Worm (Caenorhabditis elegans): ENCODE measurements around the gene srab-23.

The srab-23 gene

DNA sequence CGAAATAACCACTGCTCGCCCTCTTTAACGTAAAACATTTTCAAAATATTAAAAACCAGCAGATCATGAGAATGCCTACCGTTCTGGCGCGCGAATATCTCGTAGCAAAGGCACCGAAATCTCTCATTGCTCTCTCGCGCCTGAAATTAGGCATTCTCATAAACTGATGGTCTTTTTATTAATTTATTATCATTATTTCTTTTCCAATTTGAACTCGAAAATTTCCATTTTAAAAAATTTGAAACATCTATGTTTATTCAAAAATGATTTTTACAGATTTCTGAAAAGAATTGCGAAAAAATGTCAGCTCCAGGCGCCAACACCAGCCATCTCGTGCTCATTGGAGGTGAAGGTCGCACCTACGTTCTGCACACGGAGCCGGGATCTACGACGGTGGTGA, 5.6 kb downstream of the srab-23 start, which contains the start of gene F59A7.12:
TSS of gene F59A7.12 (plus strand) at position 301 of the 400 bp plus-strand sequence.
- TF ChIP-seq T22C8.4 (GFP tag; IDR thresholded peaks at IDR 0.05) (no peak), cog-1 (tag; optimal IDR thresholded peaks at IDR 0.05) (no peak), tab-1 (GFP tag; IDR thresholded peaks at IDR 0.05) (no peak)

DNA sequence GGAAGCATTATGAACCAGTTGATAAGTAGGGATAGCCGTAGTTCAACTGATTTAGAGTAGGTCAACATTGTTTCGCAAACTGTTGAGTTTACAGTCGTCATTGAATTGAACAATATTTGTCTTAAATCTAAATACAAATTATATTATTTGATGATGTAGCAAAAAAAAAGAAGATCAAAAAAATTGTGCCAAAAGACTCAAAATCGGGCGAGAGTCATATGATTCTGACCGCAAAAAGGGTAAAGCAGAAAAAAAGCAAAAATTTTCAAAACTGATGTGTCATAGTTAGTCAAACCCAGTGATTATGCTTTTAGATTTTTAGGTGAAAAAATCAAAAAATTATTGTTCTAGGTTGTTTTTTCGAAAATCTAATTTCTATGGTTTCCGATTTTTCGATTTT, 7.7 kb downstream of the srab-23 start, which contains the start of gene srab-13:
TSS of gene srab-13 (minus strand) at position 101 of the 400 bp plus-strand sequence.
- no peak for TF ChIP-seq klf-2 (GFP tag; conservative IDR thresholded peaks at IDR 0.05)
- no peak for TF ChIP-seq ztf-29 (GFP tag; IDR thresholded peaks at IDR 0.05)
- no peak for TF ChIP-seq flt-1 (GFP tag; IDR thresholded peaks at IDR 0.05)
- no peak for TF ChIP-seq ref-1 (GFP tag; conservative IDR thresholded peaks at IDR 0.05)
- TF ChIP-seq cog-1 (tag; optimal IDR thresholded peaks at IDR 0.05): no peak
- TF ChIP-seq tab-1 (GFP tag; IDR thresholded peaks at IDR 0.05): no peak
- TF ChIP-seq med-1 (GFP tag; optimal IDR thresholded peaks at IDR 0.05; ENCODE audit: insufficient read depth): no peak
- no peak for TF ChIP-seq T22C8.4 (GFP tag; IDR thresholded peaks at IDR 0.05)

- TF ChIP-seq flt-1 (GFP tag; IDR thresholded peaks at IDR 0.05) (no peak), ref-1 (GFP tag; conservative IDR thresholded peaks at IDR 0.05) (no peak), cog-1 (tag; optimal IDR thresholded peaks at IDR 0.05) (no peak), T22C8.4 (GFP tag; IDR thresholded peaks at IDR 0.05) (no peak), ztf-29 (GFP tag; IDR thresholded peaks at IDR 0.05) (no peak), med-1 (GFP tag; optimal IDR thresholded peaks at IDR 0.05; ENCODE audit: insufficient read depth) (no peak)
These were observed 13.1 kb downstream of the srab-23 start, which contains the start of gene F59A7.5 for ce11 chrV:2022374-2022773. F59A7.5 (plus strand) TSS chrV:2022674.

- TF ChIP-seq med-1 (GFP tag; optimal IDR thresholded peaks at IDR 0.05; ENCODE audit: insufficient read depth) (no peak), T22C8.4 (GFP tag; IDR thresholded peaks at IDR 0.05) (no peak), ztf-23 (GFP tag; IDR thresholded peaks at IDR 0.05) (no peak), ref-1 (GFP tag; conservative IDR thresholded peaks at IDR 0.05) (no peak), ztf-29 (GFP tag; IDR thresholded peaks at IDR 0.05) (no peak), flt-1 (GFP tag; IDR thresholded peaks at IDR 0.05) (no peak)
These were observed 14.2 kb downstream of the srab-23 start for ce11 chrV:2021283-2021682.

DNA sequence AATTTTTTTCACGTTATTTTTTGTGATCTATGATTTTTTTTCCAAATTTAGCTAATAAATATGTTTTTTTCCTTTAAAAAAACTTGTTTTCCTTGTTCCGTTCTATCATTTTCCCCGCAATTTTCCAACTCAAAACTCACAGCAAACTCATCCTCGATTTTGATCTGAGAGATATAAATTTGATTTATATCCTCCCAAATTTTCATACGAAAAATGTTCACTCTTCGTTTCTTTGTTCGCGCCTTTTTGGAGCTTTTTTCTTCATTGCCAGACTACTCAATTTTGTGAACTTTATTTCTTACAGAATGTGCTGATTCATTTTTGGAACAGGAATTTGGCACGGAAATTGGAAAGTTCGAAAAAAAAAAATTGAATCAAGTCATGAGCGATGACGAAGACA, 16.8 kb downstream of the srab-23 start, which contains the start of gene F59A7.14:
TSS of gene F59A7.14 (plus strand) at position 301 of the 400 bp plus-strand sequence.
- TF ChIP-seq T22C8.4 (GFP tag; IDR thresholded peaks at IDR 0.05) (no peak), ztf-23 (GFP tag; IDR thresholded peaks at IDR 0.05) (no peak), med-1 (GFP tag; optimal IDR thresholded peaks at IDR 0.05; ENCODE audit: insufficient read depth) (no peak), tab-1 (GFP tag; IDR thresholded peaks at IDR 0.05) (no peak), flt-1 (GFP tag; IDR thresholded peaks at IDR 0.05) (no peak), ztf-29 (GFP tag; IDR thresholded peaks at IDR 0.05) (no peak), ref-1 (GFP tag; conservative IDR thresholded peaks at IDR 0.05) (no peak), cog-1 (tag; optimal IDR thresholded peaks at IDR 0.05) (no peak), klf-2 (GFP tag; conservative IDR thresholded peaks at IDR 0.05) (no peak)

ce11 chrV:2016428-2016827, 19.0 kb downstream of the srab-23 start, which contains the start of gene F59A7.2:
F59A7.2 (minus strand) TSS chrV:2016528.
- TF ChIP-seq ztf-23 (GFP tag; IDR thresholded peaks at IDR 0.05) (no peak), flt-1 (GFP tag; IDR thresholded peaks at IDR 0.05) (no peak), med-1 (GFP tag; optimal IDR thresholded peaks at IDR 0.05; ENCODE audit: insufficient read depth) (no peak), tab-1 (GFP tag; IDR thresholded peaks at IDR 0.05) (no peak), cog-1 (tag; optimal IDR thresholded peaks at IDR 0.05) (no peak), klf-2 (GFP tag; conservative IDR thresholded peaks at IDR 0.05) (no peak), ref-1 (GFP tag; conservative IDR thresholded peaks at IDR 0.05) (no peak), ztf-29 (GFP tag; IDR thresholded peaks at IDR 0.05) (no peak), T22C8.4 (GFP tag; IDR thresholded peaks at IDR 0.05) (no peak)

DNA sequence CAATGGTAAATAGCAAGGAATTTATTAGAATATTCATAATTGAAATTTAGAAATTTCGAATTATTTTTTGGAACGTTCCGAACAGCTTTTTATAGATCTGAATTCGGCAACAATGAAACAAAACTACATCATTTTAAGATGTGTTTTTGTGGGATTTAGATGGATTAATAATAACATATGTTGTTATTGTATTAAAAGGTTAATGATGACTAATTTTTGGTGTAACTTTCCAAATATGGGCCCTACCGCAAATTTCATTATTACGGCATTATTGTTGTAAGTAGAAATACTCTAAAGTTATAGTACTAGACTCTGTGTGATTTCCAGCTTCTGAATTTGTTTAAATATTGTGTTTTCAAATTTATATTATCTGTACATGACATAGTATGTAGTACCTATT, 21.6 kb downstream of the srab-23 start, which contains the start of gene F59A7.11:
TSS of gene F59A7.11 (minus strand) at position 101 of the 400 bp plus-strand sequence.
- TF ChIP-seq flt-1 (GFP tag; IDR thresholded peaks at IDR 0.05): no peak
- no peak for TF ChIP-seq ztf-29 (GFP tag; IDR thresholded peaks at IDR 0.05)
- no peak for TF ChIP-seq ztf-23 (GFP tag; IDR thresholded peaks at IDR 0.05)
- no peak for TF ChIP-seq klf-2 (GFP tag; conservative IDR thresholded peaks at IDR 0.05)
- TF ChIP-seq med-1 (GFP tag; optimal IDR thresholded peaks at IDR 0.05; ENCODE audit: insufficient read depth): no peak
- TF ChIP-seq T22C8.4 (GFP tag; IDR thresholded peaks at IDR 0.05): no peak
- no peak for TF ChIP-seq ref-1 (GFP tag; conservative IDR thresholded peaks at IDR 0.05)
- TF ChIP-seq tab-1 (GFP tag; IDR thresholded peaks at IDR 0.05): no peak
- TF ChIP-seq cog-1 (tag; optimal IDR thresholded peaks at IDR 0.05): no peak

- no peak for TF ChIP-seq klf-2 (GFP tag; conservative IDR thresholded peaks at IDR 0.05)
- no peak for TF ChIP-seq ref-1 (GFP tag; conservative IDR thresholded peaks at IDR 0.05)
- TF ChIP-seq T22C8.4 (GFP tag; IDR thresholded peaks at IDR 0.05): no peak
- no peak for TF ChIP-seq flt-1 (GFP tag; IDR thresholded peaks at IDR 0.05)
- no peak for TF ChIP-seq cog-1 (tag; optimal IDR thresholded peaks at IDR 0.05)
- TF ChIP-seq ztf-23 (GFP tag; IDR thresholded peaks at IDR 0.05): no peak
- TF ChIP-seq ztf-29 (GFP tag; IDR thresholded peaks at IDR 0.05): no peak
- TF ChIP-seq med-1 (GFP tag; optimal IDR thresholded peaks at IDR 0.05; ENCODE audit: insufficient read depth): no peak
- no peak for TF ChIP-seq tab-1 (GFP tag; IDR thresholded peaks at IDR 0.05)
These were observed 23.7 kb downstream of the srab-23 start, which contains the start of gene F59A7.7 for ce11 chrV:2011777-2012176. F59A7.7 (plus strand) TSS chrV:2012077.

DNA sequence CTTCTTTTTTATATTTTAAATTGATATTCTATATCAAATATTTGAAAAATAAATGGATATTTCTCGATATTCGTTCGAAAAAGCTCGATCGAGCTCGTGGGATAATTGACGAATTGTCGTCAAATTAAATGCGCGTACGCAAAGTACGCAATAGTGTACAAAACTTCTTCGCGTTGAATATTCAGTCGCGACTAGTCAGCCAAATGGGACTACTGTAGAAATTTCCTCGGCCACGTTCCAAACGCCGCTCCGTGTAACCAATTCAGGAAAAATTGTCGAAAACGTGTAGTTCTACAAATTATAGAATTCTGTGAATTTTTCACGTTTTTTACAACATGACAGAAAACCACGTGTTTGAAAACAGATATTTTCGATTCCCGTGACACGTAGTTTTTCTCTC, 27.0 kb downstream of the srab-23 start:
- no peak for TF ChIP-seq ref-1 (GFP tag; conservative IDR thresholded peaks at IDR 0.05)
- TF ChIP-seq flt-1 (GFP tag; IDR thresholded peaks at IDR 0.05): no peak
- TF ChIP-seq ztf-23 (GFP tag; IDR thresholded peaks at IDR 0.05): no peak
- no peak for TF ChIP-seq cog-1 (tag; optimal IDR thresholded peaks at IDR 0.05)
- TF ChIP-seq tab-1 (GFP tag; IDR thresholded peaks at IDR 0.05): no peak
- no peak for TF ChIP-seq med-1 (GFP tag; optimal IDR thresholded peaks at IDR 0.05; ENCODE audit: insufficient read depth)
- TF ChIP-seq T22C8.4 (GFP tag; IDR thresholded peaks at IDR 0.05): no peak
- TF ChIP-seq ztf-29 (GFP tag; IDR thresholded peaks at IDR 0.05): no peak
- no peak for TF ChIP-seq klf-2 (GFP tag; conservative IDR thresholded peaks at IDR 0.05)

- no peak for TF ChIP-seq T22C8.4 (GFP tag; IDR thresholded peaks at IDR 0.05)
- no peak for TF ChIP-seq klf-2 (GFP tag; conservative IDR thresholded peaks at IDR 0.05)
- no peak for TF ChIP-seq flt-1 (GFP tag; IDR thresholded peaks at IDR 0.05)
- no peak for TF ChIP-seq ztf-29 (GFP tag; IDR thresholded peaks at IDR 0.05)
- no peak for TF ChIP-seq med-1 (GFP tag; optimal IDR thresholded peaks at IDR 0.05; ENCODE audit: insufficient read depth)
- TF ChIP-seq ztf-23 (GFP tag; IDR thresholded peaks at IDR 0.05): no peak
- no peak for TF ChIP-seq tab-1 (GFP tag; IDR thresholded peaks at IDR 0.05)
- TF ChIP-seq ref-1 (GFP tag; conservative IDR thresholded peaks at IDR 0.05): no peak
- no peak for TF ChIP-seq cog-1 (tag; optimal IDR thresholded peaks at IDR 0.05)
These were observed 30.8 kb downstream of the srab-23 start, which contains the start of gene cysl-4 for ce11 chrV:2004659-2005058. cysl-4 (plus strand) TSS chrV:2004959.

All from whole organism, midembryonic.